Fruit fly (Drosophila melanogaster) whole organism, adult: ENCODE data around the gene CG5906.

Experiments
- CG11617 ChIP-seq: fragments of 200-800 bp; sonication (Bioruptor generic); optimal IDR thresholded peaks from 2 replicates; lab custom pipeline; 2017; ENCODE audit warnings: mild to moderate bottlenecking, missing biosample characterization, missing genetic modification reagents, missing genetic modification characterization
- CG14711 ChIP-seq: fragments of 200-800 bp; sonication (Bioruptor generic); optimal IDR thresholded peaks from 2 replicates; lab custom pipeline; 2018; ENCODE audit warnings: missing biosample characterization, mild to moderate bottlenecking, missing genetic modification characterization, moderate library complexity
- CG33017 ChIP-seq: fragments of 200-800 bp; sonication (Bioruptor generic); optimal IDR thresholded peaks from 2 replicates; lab custom pipeline; 2018; ENCODE audit warnings: missing biosample characterization, mild to moderate bottlenecking, missing genetic modification characterization, moderate library complexity
- CG5204 ChIP-seq: fragments of 200-800 bp; sonication (Bioruptor generic); optimal IDR thresholded peaks from 2 replicates; lab custom pipeline; 2016; ENCODE audit warnings: missing biosample characterization, missing genetic modification characterization
- CG7101 ChIP-seq: fragments of 200-800 bp; sonication (Bioruptor generic); optimal IDR thresholded peaks from 2 replicates; lab custom pipeline; 2018; ENCODE audit warnings: missing biosample characterization, mild to moderate bottlenecking, missing genetic modification characterization, moderate library complexity
- Crg-1 ChIP-seq: fragments of 200-800 bp; sonication (Bioruptor generic); optimal IDR thresholded peaks from 2 replicates; lab custom pipeline; 2016; ENCODE audit warnings: missing biosample characterization, missing genetic modification characterization
- Hr96 ChIP-seq: fragments of 200-800 bp; sonication (Bioruptor generic); optimal IDR thresholded peaks from 2 replicates; lab custom pipeline; 2016; ENCODE audit warnings: missing biosample characterization, missing genetic modification characterization
- kay ChIP-seq: fragments of 200-800 bp; sonication (Bioruptor generic); peaks from one replicate; lab custom pipeline; 2016; ENCODE audit warnings: missing biosample characterization, missing genetic modification characterization, borderline replicate concordance
- ovo ChIP-seq: fragments of 200-800 bp; sonication (Bioruptor generic); optimal IDR thresholded peaks from 2 replicates; lab custom pipeline; 2016; ENCODE audit warnings: missing biosample characterization, missing genetic modification characterization
- pad ChIP-seq: fragments of 200-800 bp; sonication (Bioruptor generic); optimal IDR thresholded peaks from 3 replicates; lab custom pipeline; 2017; ENCODE audit warnings: missing biosample characterization, missing genetic modification characterization, mild to moderate bottlenecking, moderate library complexity, missing genetic modification reagents
- toe ChIP-seq: fragments of 200-800 bp; sonication (Bioruptor generic); optimal IDR thresholded peaks from 2 replicates; lab custom pipeline; 2016; ENCODE audit warnings: missing biosample characterization, missing genetic modification characterization

DNA sequence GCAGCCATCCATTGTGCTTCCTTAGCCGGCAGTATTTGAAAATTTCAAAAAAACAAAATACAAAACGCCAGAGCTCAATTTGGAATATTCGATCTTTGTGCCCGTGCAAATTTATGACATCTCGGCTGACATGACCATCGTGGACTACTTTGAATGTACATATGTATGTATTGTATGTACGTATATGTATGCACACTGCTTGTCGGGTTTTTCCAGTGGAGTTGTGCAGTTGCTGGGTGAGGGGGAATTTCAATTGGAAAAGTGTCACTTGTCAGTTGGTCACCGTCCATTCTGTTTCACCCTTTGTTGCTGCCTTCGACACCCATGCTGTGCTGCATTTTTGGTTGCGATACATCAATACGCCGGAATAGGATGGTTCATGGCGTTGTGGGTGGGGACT is 23.4 kb downstream of the CG5906 start, which contains the start of gene CG12521:
- TF ChIP-seq CG7101 (tag; lab: Kevin White, UChicago) (no peak), kay (GFP tag; lab: Kevin White, UChicago) (peak; percentile 12), Hr96 (GFP tag; lab: Kevin White, UChicago) (no peak), CG14711 (tag; lab: Kevin White, UChicago) (no peak), CG11617 (GFP tag; lab: Kevin White, UChicago) (no peak), CG5204 (no peak), toe (GFP tag; lab: Kevin White, UChicago) (no peak), Crg-1 (no peak), CG33017 (tag; lab: Kevin White, UChicago) (no peak), pad (GFP tag; lab: Kevin White, UChicago) (no peak), ovo (no peak)
